Fruit fly (Drosophila melanogaster) whole organism, pupa: ENCODE measurements around the gene CG2961.

ENCODE experiments used
- CG15710 ChIP-seq: fragments of 200-800 bp; sonication (Bioruptor generic); optimal IDR thresholded peaks from 2 replicates; lab custom pipeline; 2018; ENCODE audit warnings: missing biosample characterization, mild to moderate bottlenecking, missing genetic modification characterization, moderate library complexity
- CG32121 ChIP-seq: fragments of 200-800 bp; sonication (Bioruptor generic); IDR thresholded peaks from 2 replicates; pipeline ENCODE4 v1.3.6; 2022; ENCODE audit warnings: missing biosample characterization, missing genetic modification characterization
- Pif1B ChIP-seq: fragments of 200-800 bp; sonication (Bioruptor generic); optimal IDR thresholded peaks from 3 replicates; lab custom pipeline; 2016; ENCODE audit warnings: missing biosample characterization, missing genetic modification characterization
- Snoo ChIP-seq: fragments of 200-800 bp; sonication (Bioruptor generic); optimal IDR thresholded peaks from 3 replicates; lab custom pipeline; 2017; ENCODE audit warnings: missing biosample characterization, mild to moderate bottlenecking, missing genetic modification characterization, inconsistent platforms

DNA sequence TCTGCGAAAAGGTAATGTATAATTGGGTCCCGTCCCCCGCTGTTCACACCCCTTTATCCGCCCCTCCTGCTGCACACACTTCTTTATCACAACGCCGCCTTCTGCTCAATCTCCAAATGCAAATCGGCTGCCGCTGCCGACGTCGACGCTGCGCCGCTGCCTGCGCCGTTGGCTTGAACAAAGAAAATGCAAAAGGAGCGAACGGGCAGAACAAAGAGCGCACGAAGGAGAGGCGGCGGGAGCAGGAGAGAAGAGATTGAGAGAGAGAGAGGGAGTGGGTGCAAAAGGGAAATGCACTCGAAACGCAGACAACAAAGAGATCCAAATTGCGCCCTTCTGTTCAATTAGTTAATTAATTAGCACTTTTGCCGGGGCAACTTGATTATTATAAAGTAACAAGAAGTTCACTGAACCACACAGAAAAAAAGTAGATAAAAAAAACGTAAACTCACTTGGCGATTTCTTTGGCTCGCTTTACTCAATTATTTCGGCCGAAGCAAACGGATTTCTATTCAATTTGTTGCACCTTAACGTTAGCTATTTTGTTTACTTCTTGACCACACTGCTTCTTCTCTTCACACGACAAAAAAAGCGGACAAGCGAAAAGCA, 23.2 kb downstream of the CG2961 start:
- TF ChIP-seq Snoo (tag; lab: Kevin White, UChicago) (no peak), CG15710 (tag; lab: Kevin White, UChicago) (no peak), Pif1B (GFP tag; lab: Kevin White, UChicago) (no peak), CG32121 (GFP tag; lab: Robert Waterston, UW) (no peak)
